Worm (Caenorhabditis elegans) whole organism, L4 larva: Measurements from ENCODE around the gene ldp-1.

Experiments
- D1046.2 ChIP-seq: fragments of 200-800 bp; sonication (Bioruptor generic); IDR thresholded peaks from 2 replicates; pipeline ENCODE4 v1.3.6; 2022; ENCODE audit warnings: missing genetic modification characterization, missing compliant biosample characterization
- F26F4.8 ChIP-seq: fragments of 200-800 bp; sonication (Bioruptor generic); conservative IDR thresholded peaks from 2 replicates; pipeline ENCODE4 v1.3.6; 2022; ENCODE audit warnings: missing genetic modification characterization, missing compliant biosample characterization
- F44E2.7 ChIP-seq: fragments of 200-800 bp; sonication (Bioruptor generic); IDR thresholded peaks from 2 replicates; pipeline ENCODE4 v2.1.2; 2022; ENCODE audit warnings: missing genetic modification characterization, missing compliant biosample characterization
- F49E8.2 ChIP-seq: sonication (generic microtip); optimal IDR thresholded peaks from 2 replicates; lab custom pipeline; 2016; ENCODE audit warnings: missing compliant biosample characterization, mild to moderate bottlenecking, missing genetic modification characterization, borderline replicate concordance
- T26A8.4 ChIP-seq: fragments of 200-800 bp; sonication (Bioruptor generic); IDR thresholded peaks from 2 replicates; pipeline ENCODE4 v1.3.6; 2022; ENCODE audit warnings: missing genetic modification characterization, missing compliant biosample characterization
- Y5F2A.4 ChIP-seq: fragments of 200-800 bp; sonication (Bioruptor generic); optimal IDR thresholded peaks from 2 replicates; lab custom pipeline; 2018; ENCODE audit warnings: mild to moderate bottlenecking, missing genetic modification characterization, missing compliant biosample characterization
- ZK337.2 ChIP-seq: fragments of 200-800 bp; sonication (Bioruptor generic); IDR thresholded peaks from 2 replicates; pipeline ENCODE4 v1.3.6; 2022; ENCODE audit warnings: missing genetic modification reagents, missing genetic modification characterization, missing compliant biosample characterization
- aha-1 ChIP-seq: fragments of 150-350 bp; peaks from one replicate; lab custom pipeline; 2014; ENCODE audit warnings: missing biosample characterization, missing genetic modification characterization
- attf-4 ChIP-seq: sonication (generic microtip); optimal IDR thresholded peaks from 3 replicates; lab custom pipeline; 2017; ENCODE audit warnings: missing biosample characterization, missing genetic modification characterization
- ceh-32 ChIP-seq: sonication (generic microtip); optimal IDR thresholded peaks from 2 replicates; lab custom pipeline; 2016; ENCODE audit warnings: mild to moderate bottlenecking, missing genetic modification characterization, missing compliant biosample characterization; ENCODE audit not compliant: poor library complexity
- ceh-44 ChIP-seq: fragments of 200-800 bp; sonication (Bioruptor generic); IDR thresholded peaks from 2 replicates; pipeline ENCODE4 v1.3.6; 2022; ENCODE audit warnings: missing genetic modification reagents, missing genetic modification characterization, missing compliant biosample characterization
- ces-1 ChIP-seq: fragments of 150-350 bp; sonication (generic microtip); optimal IDR thresholded peaks from 4 replicates; lab custom pipeline; 2014; ENCODE audit warnings: missing biosample characterization, missing genetic modification reagents, missing genetic modification characterization
- daf-16 ChIP-seq, 3 experiments: sonication (generic microtip); optimal IDR thresholded peaks; 2 replicates each; lab custom pipeline; 2016 to 2017; ENCODE audit warnings: missing genetic modification characterization in 3 of 3, missing genetic modification reagents in 3 of 3, mild to moderate bottlenecking in 2 of 3, missing compliant biosample characterization in 2 of 3, missing biosample characterization in 1 of 3, moderate library complexity in 1 of 3
- daf-8 ChIP-seq: fragments of 200-800 bp; sonication (Bioruptor generic); IDR thresholded peaks from 2 replicates; pipeline ENCODE4 v1.3.6; 2022; ENCODE audit warnings: missing genetic modification characterization, missing compliant biosample characterization
- dmd-6 ChIP-seq: fragments of 200-800 bp; sonication (Bioruptor generic); IDR thresholded peaks from 2 replicates; pipeline ENCODE4 v1.3.6; 2022; ENCODE audit warnings: missing genetic modification reagents, missing genetic modification characterization, missing compliant biosample characterization
- dmd-9 ChIP-seq: fragments of 200-800 bp; sonication (Bioruptor generic); IDR thresholded peaks from 2 replicates; pipeline ENCODE4 v1.3.6; 2022; ENCODE audit warnings: missing genetic modification reagents, missing genetic modification characterization, missing compliant biosample characterization
- dpl-1 ChIP-seq: fragments of 150-350 bp; optimal IDR thresholded peaks from 2 replicates; lab custom pipeline; 2014; ENCODE audit warnings: missing biosample characterization, missing genetic modification reagents, missing genetic modification characterization
- duxl-1 ChIP-seq: sonication (generic microtip); optimal IDR thresholded peaks from 2 replicates; lab custom pipeline; 2016; ENCODE audit warnings: mild to moderate bottlenecking, missing genetic modification characterization, moderate library complexity, missing compliant biosample characterization; ENCODE audit not compliant: poor library complexity
- dve-1 ChIP-seq: sonication (generic microtip); optimal IDR thresholded peaks from 2 replicates; lab custom pipeline; 2017; ENCODE audit warnings: antibody characterized with exemption, mild to moderate bottlenecking, missing genetic modification characterization, missing compliant biosample characterization; ENCODE audit not compliant: insufficient read depth
- hif-1 ChIP-seq, 2 experiments: sonication (generic microtip); optimal IDR thresholded peaks; 2 replicates each; lab custom pipeline; 2016 to 2017; ENCODE audit warnings: missing compliant biosample characterization in 2 of 2, missing genetic modification characterization in 2 of 2, missing genetic modification reagents in 2 of 2, missing genotype in 2 of 2, mild to moderate bottlenecking in 1 of 2
- hlh-11 ChIP-seq: fragments of 200-800 bp; sonication (Bioruptor generic); optimal IDR thresholded peaks from 2 replicates; lab custom pipeline; 2018; ENCODE audit warnings: mild to moderate bottlenecking, missing genetic modification characterization, missing compliant biosample characterization
- hlh-30 ChIP-seq: sonication (generic microtip); optimal IDR thresholded peaks from 2 replicates; lab custom pipeline; 2017; ENCODE audit warnings: antibody characterized with exemption, mild to moderate bottlenecking, missing genetic modification characterization, missing compliant biosample characterization; ENCODE audit not compliant: insufficient read depth
- lin-38 ChIP-seq: fragments of 200-800 bp; sonication (Bioruptor generic); IDR thresholded peaks from 2 replicates; pipeline ENCODE4 v1.3.6; 2022; ENCODE audit warnings: missing genetic modification reagents, missing genetic modification characterization, missing compliant biosample characterization
- lsy-2 ChIP-seq, 2 experiments: fragments of 150-350 bp in 1 of 2; sonication (generic microtip) in 1 of 2; optimal IDR thresholded peaks; 2 replicates each; lab custom pipeline; 2014 to 2017; ENCODE audit warnings: missing biosample characterization in 2 of 2, missing genetic modification characterization in 2 of 2
- madf-9 ChIP-seq: fragments of 200-800 bp; sonication (Bioruptor generic); conservative IDR thresholded peaks from 2 replicates; pipeline ENCODE4 v1.3.6; 2022; ENCODE audit warnings: missing genetic modification reagents, missing genetic modification characterization, missing compliant biosample characterization
- mep-1 ChIP-seq: fragments of 150-350 bp; sonication (generic microtip); optimal IDR thresholded peaks from 3 replicates; lab custom pipeline; 2014; ENCODE audit warnings: missing biosample characterization, missing genetic modification characterization
- mes-2 ChIP-seq: sonication (generic microtip); optimal IDR thresholded peaks from 2 replicates; lab custom pipeline; 2016; ENCODE audit warnings: missing genotype, mild to moderate bottlenecking, missing genetic modification characterization, missing compliant biosample characterization; ENCODE audit not compliant: poor library complexity, severe bottlenecking
- nhr-10 ChIP-seq: fragments of 150-350 bp; optimal IDR thresholded peaks from 2 replicates; lab custom pipeline; 2014; ENCODE audit warnings: missing biosample characterization, missing genetic modification characterization
- nhr-111 ChIP-seq: fragments of 200-800 bp; sonication (Bioruptor generic); optimal IDR thresholded peaks from 2 replicates; lab custom pipeline; 2018; ENCODE audit warnings: mild to moderate bottlenecking, missing genetic modification characterization, missing compliant biosample characterization
- nhr-25 ChIP-seq: sonication (generic microtip); optimal IDR thresholded peaks from 2 replicates; lab custom pipeline; 2017; ENCODE audit warnings: missing genetic modification characterization, mild to moderate bottlenecking, missing compliant biosample characterization, antibody characterized with exemption, moderate library complexity, borderline replicate concordance; ENCODE audit not compliant: insufficient read depth
- nhr-28 ChIP-seq: fragments of 150-350 bp; optimal IDR thresholded peaks from 2 replicates; lab custom pipeline; 2014; ENCODE audit warnings: missing biosample characterization, missing genetic modification characterization
- nhr-41 ChIP-seq: fragments of 200-800 bp; sonication (Bioruptor generic); IDR thresholded peaks from 2 replicates; pipeline ENCODE4 v1.3.6; 2022; ENCODE audit warnings: missing genetic modification reagents, missing genetic modification characterization, missing compliant biosample characterization
- pha-4 ChIP-seq, 2 experiments: fragments of 150-350 bp in 1 of 2; fragments of 200-800 bp in 1 of 2; sonication (Bioruptor generic) in 1 of 2; IDR thresholded peaks in 1 of 2; optimal IDR thresholded peaks in 1 of 2; 2 replicates each; pipeline versions ENCODE4 v1.3.6 to Lab custom; 2014 to 2022; ENCODE audit warnings: missing genetic modification characterization in 2 of 2, missing genetic modification reagents in 2 of 2, missing biosample characterization in 1 of 2, missing compliant biosample characterization in 1 of 2
- php-3 ChIP-seq: fragments of 200-800 bp; sonication (Bioruptor generic); IDR thresholded peaks from 2 replicates; pipeline ENCODE4 v1.3.6; 2022; ENCODE audit warnings: missing genetic modification reagents, missing genetic modification characterization, missing compliant biosample characterization
- rbr-2 ChIP-seq: sonication (generic microtip); optimal IDR thresholded peaks from 2 replicates; lab custom pipeline; 2016; ENCODE audit warnings: missing genotype, missing genetic modification characterization, missing compliant biosample characterization
- set-16 ChIP-seq: fragments of 200-800 bp; sonication (Bioruptor generic); IDR thresholded peaks from 2 replicates; pipeline ENCODE4 v1.3.6; 2022; ENCODE audit warnings: missing genetic modification reagents, missing genetic modification characterization, missing compliant biosample characterization
- spr-3 ChIP-seq: fragments of 200-800 bp; sonication (Bioruptor generic); optimal IDR thresholded peaks from 2 replicates; lab custom pipeline; 2018; ENCODE audit warnings: mild to moderate bottlenecking, missing genetic modification characterization, missing compliant biosample characterization
- unc-130 ChIP-seq: sonication (generic microtip); optimal IDR thresholded peaks from 2 replicates; lab custom pipeline; 2016; ENCODE audit warnings: missing genetic modification reagents, missing genetic modification characterization, missing compliant biosample characterization
- unc-62 ChIP-seq, 3 experiments: fragments of 150-350 bp in 1 of 3; sonication (generic microtip); optimal IDR thresholded peaks in 2 of 3; peaks in 1 of 3; 1 replicate in 1 of 3; 2 replicates in 2 of 3; lab custom pipeline; 2014 to 2017; ENCODE audit warnings: missing biosample characterization in 3 of 3, missing genetic modification characterization in 3 of 3, missing genetic modification reagents in 3 of 3, missing genotype in 1 of 3
- zfp-3 ChIP-seq: fragments of 200-800 bp; sonication (Bioruptor generic); conservative IDR thresholded peaks from 2 replicates; pipeline ENCODE4 v1.3.6; 2022; ENCODE audit warnings: missing genetic modification reagents, missing genetic modification characterization, missing compliant biosample characterization
- zip-2 ChIP-seq: fragments of 150-350 bp; optimal IDR thresholded peaks from 2 replicates; lab custom pipeline; 2014; ENCODE audit warnings: missing biosample characterization, missing genetic modification characterization

ldp-1 gene

DNA sequence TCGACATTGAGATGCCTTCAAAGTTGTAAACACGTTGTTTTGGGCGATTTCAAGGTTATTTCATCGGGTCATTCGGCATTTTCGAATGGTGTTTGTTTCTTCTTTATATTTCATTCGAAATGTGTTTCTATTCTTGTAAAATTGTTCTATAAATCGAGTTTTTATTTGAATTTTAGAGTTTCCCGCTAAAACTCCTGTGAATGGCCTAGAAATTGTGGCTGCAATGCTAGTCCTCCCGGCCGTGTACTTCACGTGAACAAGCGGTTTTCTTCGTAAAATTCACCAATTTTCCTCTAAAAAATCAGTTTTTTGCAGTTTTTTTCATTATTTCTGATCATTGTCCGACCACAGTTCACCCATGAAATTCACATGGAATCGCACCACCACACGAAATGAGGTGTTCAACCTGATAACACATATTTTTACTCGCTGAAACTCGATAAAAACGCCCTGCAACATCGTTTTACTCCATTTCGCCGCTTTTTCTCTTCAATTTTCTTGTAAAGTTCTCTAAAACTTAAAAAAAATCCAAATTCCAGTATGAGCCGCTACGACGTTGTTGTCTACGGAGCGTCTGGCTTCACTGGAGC, at the start of gene ldp-1:
Gene ldp-1 (plus strand): TSS at position 540 of the 590 bp plus-strand sequence.
- TF ChIP-seq daf-8 = no peak
- 0 out of 2 replicates have a peak, but pooled peaks have one; percentile 25 for TF ChIP-seq zfp-3 (GFP tag; lab: Robert Waterston, UW)
- TF ChIP-seq duxl-1 (tag; lab: Kevin White, UChicago) = peak; percentile 58
- no peak for TF ChIP-seq D1046.2 (GFP tag; lab: Robert Waterston, UW)
- peak in 1 of 2 experiments; percentile 88 for TF ChIP-seq unc-62 (GFP tag; optimal IDR thresholded peaks at IDR 0.05 in 1 of 2; lab: Kevin White, UChicago)
- TF ChIP-seq unc-62 (tag; optimal IDR thresholded peaks at IDR 0.05; lab: Kevin White, UChicago) = no peak
- TF ChIP-seq spr-3 (GFP tag; lab: Kevin White, UChicago) = no peak
- TF ChIP-seq rbr-2 (tag; lab: Kevin White, UChicago) = peak; percentile 13
- TF ChIP-seq dmd-9 (GFP tag; lab: Robert Waterston, UW) = peak; percentile 78
- peak; percentile 94 for TF ChIP-seq dpl-1 (GFP tag; lab: Kevin White, UChicago)
- peak; percentile 20 for TF ChIP-seq dve-1
- TF ChIP-seq ZK337.2 (GFP tag; lab: Robert Waterston, UW) = peak; percentile 78
- peak; percentile 7 for TF ChIP-seq nhr-28 (tag; lab: Kevin White, UChicago)
- TF ChIP-seq pha-4 (GFP tag; IDR thresholded peaks at IDR 0.05; lab: Robert Waterston, UW) = no peak
- no peak for TF ChIP-seq pha-4 (tag; optimal IDR thresholded peaks at IDR 0.05; lab: Kevin White, UChicago)
- peak; percentile 48 for TF ChIP-seq dmd-6 (GFP tag; lab: Robert Waterston, UW)
- TF ChIP-seq lin-38 (GFP tag; lab: Robert Waterston, UW) = peak; percentile 64
- peak in 1 of 2 experiments; percentile 78 for TF ChIP-seq hif-1 (tag; optimal IDR thresholded peaks at IDR 0.05; lab: Kevin White, UChicago)
- peak; percentile 97 for TF ChIP-seq mes-2
- no peak for TF ChIP-seq F44E2.7 (GFP tag; lab: Robert Waterston, UW)
- no peak for TF ChIP-seq php-3 (GFP tag; lab: Robert Waterston, UW)
- TF ChIP-seq F49E8.2 = peak; percentile 25
- TF ChIP-seq F26F4.8 (GFP tag; lab: Robert Waterston, UW) = no peak
- peak; percentile 10 for TF ChIP-seq mep-1 (tag; lab: Kevin White, UChicago)
- TF ChIP-seq madf-9 (GFP tag; lab: Robert Waterston, UW) = 0 out of 2 replicates have a peak, but pooled peaks have one; percentile 26
- TF ChIP-seq nhr-41 (GFP tag; lab: Robert Waterston, UW) = no peak
- peak; percentile 34 for TF ChIP-seq hlh-11 (tag; lab: Kevin White, UChicago)
- TF ChIP-seq lsy-2 (tag; optimal IDR thresholded peaks at IDR 0.05; lab: Kevin White, UChicago) = peak in 1 of 2 experiments; percentile 73
- TF ChIP-seq unc-130 = peak; percentile 31
- TF ChIP-seq T26A8.4 (GFP tag; lab: Robert Waterston, UW) = peak; percentile 56; the same call in 1 of the 2 replicates

DNA sequence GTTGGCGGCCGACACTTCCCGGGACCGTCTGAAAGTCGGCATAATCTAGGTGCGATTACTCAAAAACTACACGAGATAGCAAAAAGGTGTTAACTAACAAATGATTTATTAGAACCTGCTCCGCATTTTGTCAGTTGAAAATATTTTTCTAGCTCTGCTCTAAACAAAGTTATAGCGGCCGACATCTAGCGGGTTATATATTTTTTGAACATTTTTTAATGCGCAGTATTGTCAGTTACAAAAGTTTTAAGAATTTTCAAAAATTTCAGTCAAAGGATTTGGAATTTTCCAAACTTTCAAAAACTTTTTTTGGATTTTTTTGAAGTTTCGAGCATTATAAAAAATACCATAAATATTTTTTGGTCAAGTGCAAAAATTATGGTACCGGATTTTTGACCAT, 46.1 kb upstream of the ldp-1 start:
- TF ChIP-seq aha-1 (tag; lab: Kevin White, UChicago) = peak; percentile 68
- TF ChIP-seq spr-3 (GFP tag; lab: Kevin White, UChicago) = no peak

DNA sequence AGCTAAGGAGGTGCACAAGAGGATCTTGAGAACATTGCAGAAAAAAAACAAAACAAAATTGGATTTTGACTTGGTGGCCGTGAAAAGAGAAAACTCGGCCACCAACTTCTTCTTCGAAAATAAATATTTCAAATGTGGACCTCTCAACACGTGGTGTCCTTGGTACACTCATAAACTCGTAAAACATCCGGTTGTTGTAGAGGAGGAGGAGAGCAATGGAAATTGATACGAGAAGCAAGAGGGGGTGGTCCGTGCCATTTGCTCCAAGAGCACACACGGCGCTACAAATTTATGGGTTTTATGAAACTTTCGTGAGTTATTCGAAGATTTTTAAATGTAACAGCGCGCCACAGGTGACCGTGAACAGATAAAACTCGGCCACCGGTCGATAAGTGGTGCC, 45.4 kb upstream of the ldp-1 start:
- TF ChIP-seq hlh-30 (tag; lab: Kevin White, UChicago) = no peak
- no peak for TF ChIP-seq set-16 (GFP tag; lab: Robert Waterston, UW)
- TF ChIP-seq ceh-32 (tag; lab: Kevin White, UChicago) = no peak
- TF ChIP-seq dmd-9 (GFP tag; lab: Robert Waterston, UW) = no peak
- TF ChIP-seq dpl-1 (GFP tag; lab: Kevin White, UChicago) = no peak
- TF ChIP-seq hlh-11 (tag; lab: Kevin White, UChicago) = no peak
- no peak for TF ChIP-seq zip-2
- TF ChIP-seq Y5F2A.4 (GFP tag; lab: Kevin White, UChicago) = no peak
- no peak for TF ChIP-seq nhr-10 (tag; lab: Kevin White, UChicago)
- TF ChIP-seq F49E8.2 = no peak
- TF ChIP-seq unc-62 (GFP tag; optimal IDR thresholded peaks at IDR 0.05 in 1 of 2; lab: Kevin White, UChicago) = no peak
- TF ChIP-seq unc-62 (tag; optimal IDR thresholded peaks at IDR 0.05; lab: Kevin White, UChicago) = no peak
- no peak for TF ChIP-seq nhr-111 (GFP tag; lab: Kevin White, UChicago)
- no peak for TF ChIP-seq D1046.2 (GFP tag; lab: Robert Waterston, UW)
- TF ChIP-seq ces-1 = no peak
- no peak for TF ChIP-seq attf-4 (tag; lab: Kevin White, UChicago)
- no peak for TF ChIP-seq daf-16 (GFP tag; optimal IDR thresholded peaks at IDR 0.05; lab: Kevin White, UChicago)
- no peak for TF ChIP-seq daf-16 (tag; optimal IDR thresholded peaks at IDR 0.05; lab: Kevin White, UChicago)
- no peak for TF ChIP-seq nhr-25 (tag; lab: Kevin White, UChicago)
- TF ChIP-seq ceh-44 = no peak
